Worm (Caenorhabditis elegans) whole organism, L2 larva: Measurements from ENCODE around the gene F15B9.8.
"Not testable (repeated sequence)": the region's sequence is repeated elsewhere in the genome, so short reads cannot be mapped to it uniquely, and the experiment has no call there.

ENCODE experiments used
- C34F6.9 ChIP-seq: fragments of 150-350 bp; optimal IDR thresholded peaks from 2 replicates; lab custom pipeline; 2014; ENCODE audit warnings: missing biosample characterization, missing genetic modification characterization
- F13H6.1 ChIP-seq: sonication (generic microtip); optimal IDR thresholded peaks from 2 replicates; lab custom pipeline; 2016; ENCODE audit warnings: missing genetic modification characterization, missing compliant biosample characterization
- Y55F3AM.14 ChIP-seq: fragments of 200-800 bp; sonication (Bioruptor generic); optimal IDR thresholded peaks from 2 replicates; lab custom pipeline; 2018; ENCODE audit warnings: mild to moderate bottlenecking, missing genetic modification characterization, missing compliant biosample characterization
- ZK546.5 ChIP-seq: sonication (generic microtip); optimal IDR thresholded peaks from 2 replicates; lab custom pipeline; 2017; ENCODE audit warnings: missing biosample characterization, missing genetic modification characterization
- alr-1 ChIP-seq: fragments of 150-350 bp; optimal IDR thresholded peaks from 2 replicates; lab custom pipeline; 2014; ENCODE audit warnings: missing biosample characterization, missing genetic modification characterization
- aly-2 ChIP-seq: fragments of 150-350 bp; optimal IDR thresholded peaks from 2 replicates; lab custom pipeline; 2014; ENCODE audit warnings: missing biosample characterization, missing genetic modification characterization
- ama-1 ChIP-seq: fragments of 150-350 bp; optimal IDR thresholded peaks from 2 replicates; lab custom pipeline; 2018; ENCODE audit warnings: inconsistent platforms
- blmp-1 ChIP-seq: sonication (generic microtip); optimal IDR thresholded peaks from 2 replicates; lab custom pipeline; 2017; ENCODE audit warnings: missing genetic modification characterization, mild to moderate bottlenecking, missing compliant biosample characterization, antibody characterized with exemption, moderate library complexity; ENCODE audit not compliant: insufficient read depth
- ceh-16 ChIP-seq: fragments of 150-350 bp; optimal IDR thresholded peaks from 2 replicates; lab custom pipeline; 2014; ENCODE audit warnings: missing biosample characterization, missing genetic modification characterization
- ceh-82 ChIP-seq: fragments of 150-350 bp; optimal IDR thresholded peaks from 2 replicates; lab custom pipeline; 2014; ENCODE audit warnings: missing biosample characterization, missing genetic modification characterization
- crh-2 ChIP-seq: sonication (generic microtip); optimal IDR thresholded peaks from 2 replicates; lab custom pipeline; 2017; ENCODE audit warnings: missing biosample characterization, missing genetic modification characterization
- egl-27 ChIP-seq: sonication (generic microtip); optimal IDR thresholded peaks from 3 replicates; lab custom pipeline; 2017; ENCODE audit warnings: missing biosample characterization, missing genetic modification reagents, missing genetic modification characterization
- elt-1 ChIP-seq: fragments of 150-350 bp; optimal IDR thresholded peaks from 2 replicates; lab custom pipeline; 2014; ENCODE audit warnings: missing biosample characterization, missing genetic modification characterization
- elt-3 ChIP-seq: sonication (generic microtip); optimal IDR thresholded peaks from 2 replicates; lab custom pipeline; 2017; ENCODE audit warnings: missing biosample characterization, missing genetic modification characterization
- fos-1 ChIP-seq: fragments of 150-350 bp; optimal IDR thresholded peaks from 2 replicates; lab custom pipeline; 2014; ENCODE audit warnings: missing biosample characterization, missing genetic modification characterization
- gmeb-1 ChIP-seq: fragments of 150-350 bp; optimal IDR thresholded peaks from 2 replicates; lab custom pipeline; 2014; ENCODE audit warnings: missing biosample characterization, missing genetic modification characterization
- lin-11 ChIP-seq: fragments of 150-350 bp; sonication (generic microtip); optimal IDR thresholded peaks from 2 replicates; lab custom pipeline; 2014; ENCODE audit warnings: missing biosample characterization, missing genetic modification characterization, inconsistent platforms, mixed read lengths
- lin-13 ChIP-seq: fragments of 150-350 bp; optimal IDR thresholded peaks from 2 replicates; lab custom pipeline; 2014; ENCODE audit warnings: missing biosample characterization, missing genetic modification reagents, missing genetic modification characterization
- lsy-2 ChIP-seq, 2 experiments: fragments of 150-350 bp in 1 of 2; sonication (generic microtip) in 1 of 2; optimal IDR thresholded peaks; 2 replicates each; lab custom pipeline; 2014 to 2017; ENCODE audit warnings: missing biosample characterization in 2 of 2, missing genetic modification characterization in 2 of 2
- mab-5 ChIP-seq: fragments of 150-350 bp; optimal IDR thresholded peaks from 2 replicates; lab custom pipeline; 2014; ENCODE audit warnings: missing biosample characterization, missing genetic modification characterization
- mdl-1 ChIP-seq, 2 experiments: fragments of 150-350 bp in 1 of 2; sonication (generic microtip) in 1 of 2; optimal IDR thresholded peaks; 2 replicates each; lab custom pipeline; 2017; ENCODE audit warnings: missing biosample characterization in 2 of 2, missing genetic modification characterization in 2 of 2
- nhr-10 ChIP-seq: sonication (generic microtip); optimal IDR thresholded peaks from 2 replicates; lab custom pipeline; 2017; ENCODE audit warnings: missing biosample characterization, missing genetic modification characterization
- nhr-11 ChIP-seq: fragments of 150-350 bp; optimal IDR thresholded peaks from 2 replicates; lab custom pipeline; 2014; ENCODE audit warnings: missing biosample characterization, missing genetic modification characterization
- nhr-12 ChIP-seq: fragments of 150-350 bp; optimal IDR thresholded peaks from 2 replicates; lab custom pipeline; 2014; ENCODE audit warnings: missing biosample characterization, missing genetic modification characterization
- nhr-129 ChIP-seq: fragments of 150-350 bp; optimal IDR thresholded peaks from 2 replicates; lab custom pipeline; 2014; ENCODE audit warnings: missing biosample characterization, missing genetic modification characterization
- nhr-21 ChIP-seq: fragments of 150-350 bp; optimal IDR thresholded peaks from 2 replicates; lab custom pipeline; 2014; ENCODE audit warnings: missing biosample characterization, missing genetic modification characterization
- nhr-23 ChIP-seq: fragments of 150-350 bp; optimal IDR thresholded peaks from 2 replicates; lab custom pipeline; 2014; ENCODE audit warnings: missing biosample characterization, missing genetic modification reagents, missing genetic modification characterization
- nhr-237 ChIP-seq: fragments of 150-350 bp; optimal IDR thresholded peaks from 2 replicates; lab custom pipeline; 2014; ENCODE audit warnings: missing biosample characterization, missing genetic modification characterization
- nhr-25 ChIP-seq: fragments of 150-350 bp; sonication (generic microtip); optimal IDR thresholded peaks from 3 replicates; lab custom pipeline; 2014; ENCODE audit warnings: missing biosample characterization, missing genetic modification characterization
- nhr-77 ChIP-seq: fragments of 150-350 bp; optimal IDR thresholded peaks from 2 replicates; lab custom pipeline; 2014; ENCODE audit warnings: missing biosample characterization, missing genetic modification characterization
- peb-1 ChIP-seq: fragments of 150-350 bp; optimal IDR thresholded peaks from 2 replicates; lab custom pipeline; 2014; ENCODE audit warnings: missing biosample characterization, missing genetic modification characterization
- sem-4 ChIP-seq: fragments of 150-350 bp; optimal IDR thresholded peaks from 2 replicates; lab custom pipeline; 2014; ENCODE audit warnings: missing biosample characterization, missing genetic modification reagents, missing genetic modification characterization
- skn-1 ChIP-seq: sonication (generic microtip); optimal IDR thresholded peaks from 2 replicates; lab custom pipeline; 2017; ENCODE audit warnings: missing biosample characterization, missing genetic modification characterization
- sma-3 ChIP-seq: sonication (generic microtip); optimal IDR thresholded peaks from 2 replicates; lab custom pipeline; 2016; ENCODE audit warnings: missing genetic modification reagents, missing genetic modification characterization, missing compliant biosample characterization
- sma-9 ChIP-seq, 2 experiments: fragments of 150-350 bp in 1 of 2; sonication (generic microtip) in 1 of 2; optimal IDR thresholded peaks; 2 replicates each; lab custom pipeline; 2014 to 2016; ENCODE audit warnings: missing genetic modification characterization in 2 of 2, mild to moderate bottlenecking in 1 of 2, missing biosample characterization in 1 of 2, missing compliant biosample characterization in 1 of 2, missing genetic modification reagents in 1 of 2, moderate library complexity in 1 of 2
- unc-39 ChIP-seq: fragments of 150-350 bp; optimal IDR thresholded peaks from 2 replicates; lab custom pipeline; 2014; ENCODE audit warnings: missing biosample characterization, missing genetic modification characterization
- unc-55 ChIP-seq: fragments of 150-350 bp; sonication (generic microtip); optimal IDR thresholded peaks from 3 replicates; lab custom pipeline; 2014; ENCODE audit warnings: missing biosample characterization, missing genetic modification reagents, missing genetic modification characterization
- zag-1 ChIP-seq: fragments of 150-350 bp; optimal IDR thresholded peaks from 2 replicates; lab custom pipeline; 2014; ENCODE audit warnings: missing biosample characterization, missing genetic modification characterization
- ztf-1 ChIP-seq: fragments of 200-800 bp; sonication (Bioruptor generic); conservative IDR thresholded peaks from 2 replicates; pipeline ENCODE4 v1.3.6; 2022; ENCODE audit warnings: missing genetic modification characterization, missing compliant biosample characterization
- ztf-4 ChIP-seq: fragments of 150-350 bp; optimal IDR thresholded peaks from 2 replicates; lab custom pipeline; 2014; ENCODE audit warnings: missing biosample characterization, missing genetic modification characterization

The F15B9.8 gene

DNA sequence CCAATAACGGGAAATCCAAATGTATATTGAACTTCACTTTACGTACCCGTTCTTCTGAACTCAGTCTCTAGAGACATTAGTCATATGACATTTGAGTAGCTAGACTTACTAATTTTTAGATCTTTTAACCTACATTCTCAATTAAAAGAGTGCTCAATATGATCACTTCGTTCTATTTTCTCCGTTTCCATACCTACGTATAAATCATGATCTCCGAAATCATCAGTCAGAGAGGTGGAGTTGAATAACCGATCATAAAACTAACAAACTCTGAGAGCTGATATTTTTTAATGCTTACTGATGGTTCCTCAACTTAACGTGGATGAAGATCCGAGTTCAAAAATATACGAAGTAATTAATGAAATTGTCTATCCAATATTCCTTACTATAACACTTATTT, 24.3 kb upstream of the F15B9.8 start, which contains the start of gene srd-35:
srd-35 (plus strand) TSS at position 301 of the 400 bp plus-strand sequence.
- no peak for TF ChIP-seq aly-2 (tag; lab: Kevin White, UChicago)
- no peak for TF ChIP-seq unc-39 (tag; lab: Kevin White, UChicago)
- no peak for TF ChIP-seq nhr-21 (tag; lab: Kevin White, UChicago)
- TF ChIP-seq sem-4 (tag; lab: Kevin White, UChicago), result no peak
- TF ChIP-seq C34F6.9 (tag; lab: Kevin White, UChicago), result no peak
- no peak for TF ChIP-seq ZK546.5 (tag; lab: Kevin White, UChicago)
- TF ChIP-seq ztf-1, result no peak
- TF ChIP-seq sma-9 (GFP tag; optimal IDR thresholded peaks at IDR 0.05; lab: Kevin White, UChicago), result no peak
- TF ChIP-seq sma-9 (tag; optimal IDR thresholded peaks at IDR 0.05; lab: Kevin White, UChicago), result no peak
- no peak for TF ChIP-seq F13H6.1
- TF ChIP-seq Y55F3AM.14, result no peak
- TF ChIP-seq lsy-2 (tag; optimal IDR thresholded peaks at IDR 0.05; lab: Kevin White, UChicago), result no peak
- no peak for TF ChIP-seq nhr-237 (tag; lab: Kevin White, UChicago)
- no peak for TF ChIP-seq sma-3 (GFP tag; lab: Kevin White, UChicago)

- TF ChIP-seq ceh-16 (tag; lab: Kevin White, UChicago) (no peak), F13H6.1 (no peak), nhr-77 (tag; lab: Kevin White, UChicago) (no peak), nhr-23 (tag; lab: Kevin White, UChicago) (no peak), elt-1 (tag; lab: Kevin White, UChicago) (no peak), nhr-25 (no peak), nhr-10 (no peak), zag-1 (no peak), ZK546.5 (tag; lab: Kevin White, UChicago) (no peak), elt-3 (tag; lab: Kevin White, UChicago) (no peak), mab-5 (tag; lab: Kevin White, UChicago) (no peak), mdl-1 (tag; optimal IDR thresholded peaks at IDR 0.05; lab: Kevin White, UChicago) (no peak), nhr-11 (tag; lab: Kevin White, UChicago) (no peak)
- TF ChIP-seq, all 48 proteins: peak for 0
Measured at ce11 chrV:12967110-12967509, 21.2 kb upstream of the F15B9.8 start, which contains the start of gene R186.3. TSS of gene R186.3 (minus strand) at chrV:12967210.

ce11 chrV:12967925-12968327, 20.4 kb upstream of the F15B9.8 start, which contains the start of gene R186.8:
TSS of gene R186.8 (minus strand) at chrV:12967982.
- peak; percentile 3 for TF ChIP-seq fos-1 (tag; lab: Kevin White, UChicago)
- peak; percentile 30 for TF ChIP-seq nhr-21 (tag; lab: Kevin White, UChicago)
- TF ChIP-seq sem-4 (tag; lab: Kevin White, UChicago), result peak; percentile 2
- TF ChIP-seq crh-2 (tag; lab: Kevin White, UChicago), result peak; percentile 41
- peak; percentile 64 for TF ChIP-seq C34F6.9 (tag; lab: Kevin White, UChicago)
- peak; percentile 73 for TF ChIP-seq Y55F3AM.14
- TF ChIP-seq lsy-2 (tag; optimal IDR thresholded peaks at IDR 0.05; lab: Kevin White, UChicago), result peak; percentile 56 to 94
- TF ChIP-seq sma-9 (GFP tag; optimal IDR thresholded peaks at IDR 0.05; lab: Kevin White, UChicago), result peak; percentile 55
- TF ChIP-seq sma-9 (tag; optimal IDR thresholded peaks at IDR 0.05; lab: Kevin White, UChicago), result not testable (repeated sequence)
- TF ChIP-seq unc-55 (GFP tag; lab: Kevin White, UChicago), result peak; percentile 46
- peak; percentile 68 for TF ChIP-seq F13H6.1
- TF ChIP-seq nhr-129 (tag; lab: Kevin White, UChicago), result peak; percentile 60
- peak; percentile 27 for TF ChIP-seq nhr-25
- TF ChIP-seq sma-3 (GFP tag; lab: Kevin White, UChicago), result peak; percentile 91
- TF ChIP-seq lin-11 (tag; lab: Kevin White, UChicago), result peak; percentile 32
- TF ChIP-seq gmeb-1 (tag; lab: Kevin White, UChicago), result peak; percentile 39

DNA sequence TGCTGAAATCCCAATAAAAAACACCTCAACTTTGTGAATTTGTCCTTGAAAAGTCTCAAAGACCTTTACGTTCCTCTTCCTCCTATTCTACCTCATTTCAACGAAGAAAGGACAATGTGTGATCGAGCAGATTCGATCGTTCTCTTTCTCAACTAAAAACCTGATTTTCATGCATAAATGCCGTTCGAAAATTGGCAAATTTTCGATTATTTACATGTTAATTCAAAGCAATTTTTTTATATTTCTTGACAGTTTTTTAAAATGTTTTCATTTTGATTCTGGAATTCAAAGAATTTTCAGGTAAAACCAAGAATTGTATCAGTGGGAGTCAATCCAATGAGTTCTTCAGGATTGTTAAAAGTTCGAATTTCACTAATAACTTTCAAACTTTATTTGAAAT, 19.8 kb upstream of the F15B9.8 start, which contains the start of gene lin-46:
lin-46 (plus strand) TSS at position 301 of the 400 bp plus-strand sequence.
- TF ChIP-seq sma-3 (GFP tag; lab: Kevin White, UChicago) (no peak), nhr-12 (tag; lab: Kevin White, UChicago) (no peak), peb-1 (tag; lab: Kevin White, UChicago) (no peak)

DNA sequence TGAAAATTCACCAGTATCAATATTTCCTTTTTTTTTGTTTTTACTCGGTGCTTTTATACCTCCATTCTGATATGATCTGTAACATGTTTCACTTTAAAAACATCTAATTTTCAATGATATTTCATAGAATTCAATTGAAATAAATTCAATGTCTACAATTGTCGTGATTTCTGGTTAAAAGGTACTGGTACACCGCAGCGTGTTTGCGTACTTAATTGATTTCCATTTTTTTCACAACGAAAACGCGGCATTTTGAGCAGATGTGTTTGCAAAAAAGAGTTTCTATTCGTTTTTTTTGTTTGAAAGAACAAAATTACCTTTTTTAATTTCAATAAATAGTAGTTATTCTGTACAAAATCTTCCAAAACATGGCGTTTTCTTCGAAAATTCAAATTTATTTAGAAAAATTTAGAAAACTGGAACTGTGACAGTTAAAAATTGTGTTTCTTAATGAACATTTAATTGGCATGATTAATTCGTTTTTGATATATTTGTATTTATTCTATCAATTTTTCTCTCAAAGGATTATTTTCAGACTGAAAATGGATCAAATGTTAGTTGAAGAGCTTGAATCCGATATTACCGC, 17.7 kb upstream of the F15B9.8 start, which contains the start of gene pnn-1:
pnn-1 (plus strand) TSS at position 536 of the 586 bp plus-strand sequence.
- TF ChIP-seq aly-2 (tag; lab: Kevin White, UChicago) (no peak), nhr-10 (no peak), ztf-4 (tag; lab: Kevin White, UChicago) (no peak), ZK546.5 (tag; lab: Kevin White, UChicago) (no peak), C34F6.9 (tag; lab: Kevin White, UChicago) (peak; percentile 45), blmp-1 (tag; lab: Kevin White, UChicago) (no peak), mab-5 (tag; lab: Kevin White, UChicago) (no peak), nhr-23 (tag; lab: Kevin White, UChicago) (no peak), peb-1 (tag; lab: Kevin White, UChicago) (no peak), crh-2 (tag; lab: Kevin White, UChicago) (peak; percentile 4), nhr-21 (tag; lab: Kevin White, UChicago) (no peak), alr-1 (no peak), sma-3 (GFP tag; lab: Kevin White, UChicago) (no peak), skn-1 (tag; lab: Kevin White, UChicago) (no peak), lin-13 (GFP tag; lab: Kevin White, UChicago) (peak; percentile 58), unc-39 (tag; lab: Kevin White, UChicago) (no peak), nhr-11 (tag; lab: Kevin White, UChicago) (no peak), nhr-77 (tag; lab: Kevin White, UChicago) (no peak), egl-27 (tag; lab: Kevin White, UChicago) (no peak), ceh-82 (no peak), ama-1 (lab: Kevin White, UChicago) (no peak), lin-11 (tag; lab: Kevin White, UChicago) (no peak), unc-55 (GFP tag; lab: Kevin White, UChicago) (peak; percentile 55)
